Worm (Caenorhabditis elegans): ENCODE data around the gene C33D3.4.

DNA sequence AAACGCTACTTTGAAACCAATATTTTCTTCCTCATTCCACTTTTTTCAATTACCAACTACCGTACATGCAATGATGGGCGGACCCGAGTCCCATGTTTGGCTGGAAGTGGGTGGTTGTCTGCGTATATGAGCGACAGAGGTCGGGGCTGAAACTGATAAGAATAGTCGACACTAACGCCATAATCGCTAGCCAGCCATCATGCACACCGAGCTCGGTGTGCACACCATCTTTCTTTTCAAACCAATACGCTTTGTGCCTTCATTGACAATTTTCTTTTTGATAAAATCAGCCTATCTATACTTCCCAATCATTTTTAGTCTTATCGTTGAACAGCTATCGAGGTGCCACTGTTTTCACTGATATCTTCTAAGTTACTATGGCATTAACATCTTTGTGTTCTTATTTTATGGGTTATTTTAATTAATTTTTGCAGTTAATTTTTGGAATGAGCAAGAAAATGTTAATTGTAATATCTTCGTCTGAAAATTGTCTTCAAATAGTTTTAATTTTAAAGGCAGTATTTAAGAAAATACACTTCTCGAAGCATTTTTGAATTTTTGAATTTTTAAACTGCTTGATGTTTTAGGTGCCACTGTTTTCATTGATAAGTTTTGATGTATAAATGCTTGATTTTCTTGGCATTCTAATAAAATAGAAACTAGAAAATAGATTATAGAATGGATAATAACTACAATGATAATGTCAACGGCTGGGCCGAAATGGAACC is 8.1 kb upstream of the C33D3.4 start, which contains the start of gene elt-2:
- TF ChIP-seq dmd-4 (tag; optimal IDR thresholded peaks at IDR 0.05) (no peak), nhr-11 (tag; optimal IDR thresholded peaks at IDR 0.05) (no peak), nhr-237 (tag; optimal IDR thresholded peaks at IDR 0.05) (no peak), ztf-11 (tag; optimal IDR thresholded peaks at IDR 0.05) (no peak)

Data from whole organism, L2 larva.